Fruit fly (Drosophila melanogaster) S2 (cell line): ENCODE data around the gene mTerf3.
"Not testable (repeated sequence)": the region's sequence is repeated elsewhere in the genome, so short reads cannot be mapped to it uniquely, and the experiment has no call there.

ENCODE experiments used
- CG8478 ChIP-seq: fragments of >200 bp; optimal IDR thresholded peaks from 2 replicates; lab custom pipeline; 2018
- CTCF ChIP-seq, 2 experiments: fragments of >200 bp; optimal IDR thresholded peaks; 2 replicates each; lab custom pipeline; 2018

- TF ChIP-seq CG8478 (lab: Kevin White, UChicago); CTCF (optimal IDR thresholded peaks at IDR 0.05; lab: Kevin White, UChicago): not testable (repeated sequence)
Observed at dm6 chr3L:20499536-20499935, 21.0 kb downstream of the mTerf3 start, which contains the start of gene CG18281.
